Worm (Caenorhabditis elegans) whole organism, L2 larva: ENCODE results near the gene srt-54.

Experiments
- egl-27 ChIP-seq: sonication (generic microtip); optimal IDR thresholded peaks from 3 replicates; lab custom pipeline; 2017; ENCODE audit warnings: missing biosample characterization, missing genetic modification reagents, missing genetic modification characterization
- elt-3 ChIP-seq: sonication (generic microtip); optimal IDR thresholded peaks from 2 replicates; lab custom pipeline; 2017; ENCODE audit warnings: missing biosample characterization, missing genetic modification characterization
- lsy-2 ChIP-seq, 2 experiments: fragments of 150-350 bp in 1 of 2; sonication (generic microtip) in 1 of 2; optimal IDR thresholded peaks; 2 replicates each; lab custom pipeline; 2014 to 2017; ENCODE audit warnings: missing biosample characterization in 2 of 2, missing genetic modification characterization in 2 of 2
- mab-5 ChIP-seq: fragments of 150-350 bp; optimal IDR thresholded peaks from 2 replicates; lab custom pipeline; 2014; ENCODE audit warnings: missing biosample characterization, missing genetic modification characterization
- nhr-237 ChIP-seq: fragments of 150-350 bp; optimal IDR thresholded peaks from 2 replicates; lab custom pipeline; 2014; ENCODE audit warnings: missing biosample characterization, missing genetic modification characterization
- nhr-25 ChIP-seq: fragments of 150-350 bp; sonication (generic microtip); optimal IDR thresholded peaks from 3 replicates; lab custom pipeline; 2014; ENCODE audit warnings: missing biosample characterization, missing genetic modification characterization
- nhr-6 ChIP-seq: fragments of 150-350 bp; optimal IDR thresholded peaks from 2 replicates; lab custom pipeline; 2014; ENCODE audit warnings: missing biosample characterization, missing genetic modification characterization
- nhr-77 ChIP-seq: fragments of 150-350 bp; optimal IDR thresholded peaks from 2 replicates; lab custom pipeline; 2014; ENCODE audit warnings: missing biosample characterization, missing genetic modification characterization
- snpc-4 ChIP-seq: fragments of 150-350 bp; optimal IDR thresholded peaks from 2 replicates; lab custom pipeline; 2014; ENCODE audit warnings: missing biosample characterization, missing genetic modification characterization
- unc-39 ChIP-seq: fragments of 150-350 bp; optimal IDR thresholded peaks from 2 replicates; lab custom pipeline; 2014; ENCODE audit warnings: missing biosample characterization, missing genetic modification characterization

ce11 chrII:105327-105882 lies 11.6 kb upstream of the srt-54 start:
- TF ChIP-seq nhr-237 (tag; lab: Kevin White, UChicago), result no peak
- no peak for TF ChIP-seq nhr-25 (tag; lab: Kevin White, UChicago)
- no peak for TF ChIP-seq lsy-2 (tag; optimal IDR thresholded peaks at IDR 0.05; lab: Kevin White, UChicago)
- no peak for TF ChIP-seq nhr-77 (tag; lab: Kevin White, UChicago)
- no peak for TF ChIP-seq unc-39 (tag; lab: Kevin White, UChicago)
- no peak for TF ChIP-seq egl-27 (tag; lab: Kevin White, UChicago)
- no peak for TF ChIP-seq nhr-6 (tag; lab: Kevin White, UChicago)
- TF ChIP-seq mab-5 (tag; lab: Kevin White, UChicago), result no peak
- TF ChIP-seq elt-3 (tag; lab: Kevin White, UChicago), result no peak
- no peak for TF ChIP-seq snpc-4
